Fruit fly (Drosophila melanogaster) whole organism, prepupa: Measurements from ENCODE around the gene Hecw.

Experiments used
- Blimp-1 ChIP-seq: fragments of 200-800 bp; sonication (Bioruptor generic); optimal IDR thresholded peaks from 3 replicates; lab custom pipeline; 2017; ENCODE audit warnings: missing biosample characterization, missing genetic modification characterization, mild to moderate bottlenecking, moderate library complexity, missing genetic modification reagents
- CG10631 ChIP-seq: fragments of 200-800 bp; sonication (Bioruptor generic); optimal IDR thresholded peaks from 2 replicates; lab custom pipeline; 2016; ENCODE audit warnings: missing biosample characterization, missing genetic modification characterization
- CG10669 ChIP-seq: fragments of 200-800 bp; sonication (Bioruptor generic); optimal IDR thresholded peaks from 3 replicates; lab custom pipeline; 2018; ENCODE audit warnings: missing biosample characterization, mild to moderate bottlenecking, missing genetic modification characterization, moderate library complexity
- CG11294 ChIP-seq: fragments of 200-800 bp; sonication (Bioruptor generic); IDR thresholded peaks from 2 replicates; pipeline ENCODE4 v1.3.6; 2022; ENCODE audit warnings: missing biosample characterization, missing genetic modification characterization
- CG11902 ChIP-seq: fragments of 200-800 bp; sonication (Bioruptor generic); optimal IDR thresholded peaks from 3 replicates; lab custom pipeline; 2016; ENCODE audit warnings: missing biosample characterization, missing genetic modification characterization
- CG15336 ChIP-seq: fragments of 200-800 bp; sonication (Bioruptor generic); IDR thresholded peaks from 2 replicates; pipeline ENCODE4 v1.3.6; 2022; ENCODE audit warnings: missing biosample characterization, missing genetic modification characterization
- CG1621 ChIP-seq: fragments of 200-800 bp; sonication (Bioruptor generic); optimal IDR thresholded peaks from 3 replicates; lab custom pipeline; 2018; ENCODE audit warnings: missing biosample characterization, mild to moderate bottlenecking, missing genetic modification characterization
- CG16779 ChIP-seq: fragments of 200-800 bp; sonication (Bioruptor generic); optimal IDR thresholded peaks from 3 replicates; lab custom pipeline; 2017; ENCODE audit warnings: missing biosample characterization, mild to moderate bottlenecking, missing genetic modification characterization
- CG31627 ChIP-seq: fragments of 200-800 bp; sonication (Bioruptor generic); optimal IDR thresholded peaks from 3 replicates; lab custom pipeline; 2016; ENCODE audit warnings: missing biosample characterization, missing genetic modification characterization
- CG32006 ChIP-seq: fragments of 200-800 bp; sonication (Bioruptor generic); optimal IDR thresholded peaks from 3 replicates; lab custom pipeline; 2017; ENCODE audit warnings: missing biosample characterization, mild to moderate bottlenecking, missing genetic modification characterization
- CG34406 ChIP-seq: fragments of 200-800 bp; sonication (Bioruptor generic); optimal IDR thresholded peaks from 3 replicates; lab custom pipeline; 2016; ENCODE audit warnings: missing biosample characterization, missing genetic modification characterization
- CG3919 ChIP-seq: fragments of 200-800 bp; sonication (Bioruptor generic); optimal IDR thresholded peaks from 3 replicates; lab custom pipeline; 2016; ENCODE audit warnings: missing biosample characterization, missing genetic modification characterization
- CG6163 ChIP-seq: fragments of 200-800 bp; sonication (Bioruptor generic); IDR thresholded peaks from 3 replicates; pipeline ENCODE4 v1.3.6; 2022; ENCODE audit warnings: missing biosample characterization, missing genetic modification characterization
- CG6792 ChIP-seq: fragments of 200-800 bp; sonication (Bioruptor generic); optimal IDR thresholded peaks from 3 replicates; lab custom pipeline; 2016; ENCODE audit warnings: missing biosample characterization, missing genetic modification characterization
- CG6808 ChIP-seq: fragments of 200-800 bp; sonication (Bioruptor generic); optimal IDR thresholded peaks from 3 replicates; lab custom pipeline; 2017; ENCODE audit warnings: missing biosample characterization, missing genetic modification characterization, mild to moderate bottlenecking, moderate library complexity, missing genetic modification reagents
- CG8119 ChIP-seq: fragments of 200-800 bp; sonication (Bioruptor generic); IDR thresholded peaks from 3 replicates; pipeline ENCODE4 v1.3.6; 2022; ENCODE audit warnings: missing biosample characterization, missing genetic modification characterization
- CG8319 ChIP-seq: fragments of 200-800 bp; sonication (Bioruptor generic); optimal IDR thresholded peaks from 3 replicates; lab custom pipeline; 2016; ENCODE audit warnings: missing biosample characterization, missing genetic modification characterization
- CG8632 ChIP-seq: fragments of 200-800 bp; sonication (Bioruptor generic); optimal IDR thresholded peaks from 3 replicates; lab custom pipeline; 2016; ENCODE audit warnings: missing biosample characterization, missing genetic modification characterization
- CG9139 ChIP-seq: fragments of 200-800 bp; sonication (Bioruptor generic); optimal IDR thresholded peaks from 3 replicates; lab custom pipeline; 2017; ENCODE audit warnings: missing biosample characterization, mild to moderate bottlenecking, missing genetic modification characterization
- Eip78C ChIP-seq: fragments of 200-800 bp; sonication (Bioruptor generic); peaks from one replicate; lab custom pipeline; 2016; ENCODE audit warnings: missing biosample characterization, missing genetic modification characterization
- Eip93F ChIP-seq: fragments of 200-800 bp; sonication (Bioruptor generic); optimal IDR thresholded peaks from 2 replicates; lab custom pipeline; 2016; ENCODE audit warnings: missing biosample characterization, mild to moderate bottlenecking, missing genetic modification characterization
- Ets21C ChIP-seq: fragments of 200-800 bp; sonication (Bioruptor generic); optimal IDR thresholded peaks from 3 replicates; lab custom pipeline; 2016; ENCODE audit warnings: missing biosample characterization, missing genetic modification characterization
- Ets96B ChIP-seq: fragments of 200-800 bp; optimal IDR thresholded peaks from 2 replicates; lab custom pipeline; 2019; ENCODE audit warnings: missing biosample characterization, mild to moderate bottlenecking, missing genetic modification characterization, moderate library complexity
- Gug ChIP-seq: fragments of 200-800 bp; sonication (Bioruptor generic); IDR thresholded peaks from 2 replicates; pipeline ENCODE4 v1.3.6; 2022; ENCODE audit warnings: missing biosample characterization, missing genetic modification characterization
- Hr38 ChIP-seq: sonication (Bioruptor generic); optimal IDR thresholded peaks from 2 replicates; lab custom pipeline; 2016; ENCODE audit warnings: missing biosample characterization, missing genetic modification characterization
- Hr39 ChIP-seq: fragments of 200-800 bp; sonication (Bioruptor generic); optimal IDR thresholded peaks from 2 replicates; lab custom pipeline; 2016; ENCODE audit warnings: missing biosample characterization, missing genetic modification characterization
- Hr4 ChIP-seq: fragments of 200-800 bp; sonication (Bioruptor generic); optimal IDR thresholded peaks from 3 replicates; lab custom pipeline; 2016; ENCODE audit warnings: missing biosample characterization, missing genetic modification characterization
- Lpt ChIP-seq: fragments of 200-800 bp; sonication (Bioruptor generic); optimal IDR thresholded peaks from 3 replicates; lab custom pipeline; 2016; ENCODE audit warnings: missing biosample characterization, missing genetic modification characterization
- OdsH ChIP-seq: fragments of 200-800 bp; sonication (Bioruptor generic); optimal IDR thresholded peaks from 3 replicates; lab custom pipeline; 2016; ENCODE audit warnings: missing biosample characterization, missing genetic modification characterization
- Smox ChIP-seq: fragments of 200-800 bp; sonication (Bioruptor generic); optimal IDR thresholded peaks from 3 replicates; lab custom pipeline; 2016; ENCODE audit warnings: missing biosample characterization, missing genetic modification characterization
- Sox102F ChIP-seq: fragments of 200-800 bp; sonication (Bioruptor generic); optimal IDR thresholded peaks from 2 replicates; lab custom pipeline; 2016; ENCODE audit warnings: missing biosample characterization, mild to moderate bottlenecking, missing genetic modification characterization
- Sox15 ChIP-seq: fragments of 200-800 bp; sonication (Bioruptor generic); optimal IDR thresholded peaks from 3 replicates; lab custom pipeline; 2016; ENCODE audit warnings: missing biosample characterization, missing genetic modification characterization
- achi ChIP-seq: fragments of 200-800 bp; sonication (Bioruptor generic); optimal IDR thresholded peaks from 3 replicates; lab custom pipeline; 2016; ENCODE audit warnings: missing biosample characterization, missing genetic modification characterization
- acj6 ChIP-seq: fragments of 200-800 bp; sonication (Bioruptor generic); optimal IDR thresholded peaks from 3 replicates; lab custom pipeline; 2016; ENCODE audit warnings: missing biosample characterization, missing genetic modification characterization
- dsx ChIP-seq: fragments of 200-800 bp; optimal IDR thresholded peaks from 3 replicates; lab custom pipeline; 2019; ENCODE audit warnings: missing biosample characterization, mild to moderate bottlenecking, missing genetic modification characterization, moderate library complexity; ENCODE audit not compliant: poor library complexity, severe bottlenecking
- eg ChIP-seq: fragments of 200-800 bp; sonication (Bioruptor generic); IDR thresholded peaks from 3 replicates; pipeline ENCODE4 v1.3.6; 2022; ENCODE audit warnings: missing biosample characterization, missing genetic modification characterization
- esn ChIP-seq: fragments of 200-800 bp; sonication (Bioruptor generic); optimal IDR thresholded peaks from 2 replicates; lab custom pipeline; 2016; ENCODE audit warnings: missing biosample characterization, mild to moderate bottlenecking, missing genetic modification characterization, moderate library complexity
- fd85E ChIP-seq: fragments of 200-800 bp; sonication (Bioruptor generic); optimal IDR thresholded peaks from 3 replicates; lab custom pipeline; 2016; ENCODE audit warnings: missing biosample characterization, missing genetic modification characterization
- fkh ChIP-seq: fragments of 200-800 bp; sonication (Bioruptor generic); optimal IDR thresholded peaks from 3 replicates; lab custom pipeline; 2017; ENCODE audit warnings: missing biosample characterization, mild to moderate bottlenecking, missing genetic modification characterization, moderate library complexity
- lz ChIP-seq: fragments of 200-800 bp; sonication (Bioruptor generic); optimal IDR thresholded peaks from 3 replicates; lab custom pipeline; 2016; ENCODE audit warnings: missing biosample characterization, missing genetic modification characterization
- net ChIP-seq: fragments of 200-800 bp; sonication (Bioruptor generic); optimal IDR thresholded peaks from 3 replicates; lab custom pipeline; 2016; ENCODE audit warnings: missing biosample characterization, missing genetic modification characterization
- spab ChIP-seq: fragments of 200-800 bp; sonication (Bioruptor generic); optimal IDR thresholded peaks from 2 replicates; lab custom pipeline; 2017; ENCODE audit warnings: missing biosample characterization, mild to moderate bottlenecking, missing genetic modification characterization, missing genetic modification reagents
- ss ChIP-seq, 2 experiments: fragments of 200-800 bp; sonication (Bioruptor generic); optimal IDR thresholded peaks; 2 replicates in 1 of 2; 3 replicates in 1 of 2; lab custom pipeline; 2017 to 2018; ENCODE audit warnings: mild to moderate bottlenecking in 2 of 2, missing biosample characterization in 2 of 2, missing genetic modification characterization in 2 of 2, moderate library complexity in 1 of 2
- svp ChIP-seq: fragments of 200-800 bp; sonication (Bioruptor generic); peaks from one replicate; lab custom pipeline; 2016; ENCODE audit warnings: missing biosample characterization, missing genetic modification characterization
- topi ChIP-seq: fragments of 200-800 bp; sonication (Bioruptor generic); optimal IDR thresholded peaks from 3 replicates; lab custom pipeline; 2016; ENCODE audit warnings: missing biosample characterization, missing genetic modification characterization
- vri ChIP-seq: fragments of 200-800 bp; sonication (Bioruptor generic); optimal IDR thresholded peaks from 3 replicates; lab custom pipeline; 2016; ENCODE audit warnings: missing biosample characterization, mild to moderate bottlenecking, missing genetic modification characterization

Gene Hecw

DNA sequence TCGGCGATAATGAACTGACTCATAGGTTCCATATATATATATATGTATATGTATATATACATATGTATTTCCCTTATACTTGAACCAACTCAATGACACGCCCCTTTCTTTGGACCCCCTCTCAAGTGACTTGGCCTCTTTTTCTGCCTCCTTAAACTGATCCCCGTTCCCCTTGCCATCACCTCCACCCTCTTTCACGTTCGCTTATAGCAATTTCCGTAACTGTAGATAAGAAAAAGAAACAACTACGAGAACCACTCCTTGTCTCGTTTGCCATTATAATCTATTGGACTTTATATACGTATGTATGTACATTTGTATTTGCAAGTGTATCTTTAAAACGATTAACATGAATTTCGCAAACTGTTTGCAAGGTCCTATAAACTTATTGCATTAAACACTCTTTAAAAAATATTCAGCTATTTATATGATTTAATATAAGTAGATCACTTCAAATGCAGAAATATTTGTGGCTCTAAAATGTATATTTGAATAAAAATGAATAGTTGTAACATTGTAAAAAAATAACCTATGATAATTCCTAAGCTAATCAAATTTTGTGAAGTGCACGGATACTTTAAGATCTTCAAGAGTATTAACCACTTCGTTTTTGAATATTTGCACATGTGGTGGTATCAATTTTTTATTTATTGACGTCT is 26.0 kb upstream of the Hecw start (continued):
- TF ChIP-seq Ets21C (GFP tag; lab: Kevin White, UChicago) (peak; percentile 15), lz (GFP tag; lab: Kevin White, UChicago) (peak; percentile 58), CG9139 (GFP tag; lab: Kevin White, UChicago) (no peak), Sox15 (GFP tag; lab: Kevin White, UChicago) (peak; percentile 27), CG11294 (GFP tag; lab: Robert Waterston, UW) (no peak), CG8319 (GFP tag; lab: Kevin White, UChicago) (peak; percentile 17), CG34406 (GFP tag; lab: Kevin White, UChicago) (peak; percentile 68), Hr39 (GFP tag; lab: Kevin White, UChicago) (peak; percentile 47), CG11902 (peak; percentile 36), OdsH (GFP tag; lab: Kevin White, UChicago) (peak; percentile 65), achi (GFP tag; lab: Kevin White, UChicago) (peak; percentile 32), Blimp-1 (GFP tag; lab: Kevin White, UChicago) (no peak), vri (peak; percentile 26), CG6163 (GFP tag; lab: Robert Waterston, UW) (0 out of 3 replicates have a peak, but pooled peaks have one; percentile 20), Eip78C (peak; percentile 94), Sox102F (GFP tag; lab: Kevin White, UChicago) (peak; percentile 46), CG8119 (GFP tag; lab: Robert Waterston, UW) (peak; percentile 68; the same call in 2 of the 3 replicates), topi (GFP tag; lab: Kevin White, UChicago) (peak; percentile 65), Ets96B (tag; lab: Kevin White, UChicago) (peak; percentile 68), Gug (GFP tag; lab: Robert Waterston, UW) (peak; percentile 45), acj6 (GFP tag; lab: Kevin White, UChicago) (peak; percentile 58)

DNA sequence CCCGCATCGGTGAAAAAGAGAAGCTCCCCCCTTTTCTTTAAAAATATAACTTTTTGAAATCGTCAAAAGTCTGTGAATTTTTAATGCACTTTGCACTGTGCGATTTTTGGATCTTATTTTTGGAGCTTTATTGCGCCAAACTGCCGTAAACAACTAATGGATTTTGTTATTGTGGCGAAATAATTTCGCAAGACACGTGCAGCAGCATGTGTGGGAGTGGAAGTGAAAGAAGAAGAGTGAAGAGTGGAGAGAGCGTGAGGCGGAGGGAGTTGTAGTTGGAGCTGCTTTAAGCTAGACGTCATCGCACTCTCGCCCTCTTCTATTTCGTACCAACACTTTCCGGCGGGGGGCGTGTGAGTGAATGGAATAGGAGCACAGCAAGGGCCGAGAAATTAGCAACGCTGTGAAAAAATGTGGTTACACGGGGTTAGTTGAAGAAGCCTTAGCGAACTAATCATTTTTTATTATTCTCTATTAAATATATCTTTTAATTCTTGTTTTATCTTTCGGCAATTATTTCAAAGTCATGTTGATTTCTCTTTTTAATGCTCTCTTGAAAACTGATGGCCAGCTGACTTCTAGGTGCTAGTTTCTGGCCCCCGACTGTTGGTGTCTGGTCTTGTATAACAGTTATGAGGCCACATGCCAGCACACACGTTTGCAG is 25.2 kb upstream of the Hecw start:
- TF ChIP-seq CG31627 (GFP tag; lab: Kevin White, UChicago) (peak; percentile 33), svp (GFP tag; lab: Kevin White, UChicago) (peak; percentile 75), fd85E (GFP tag; lab: Kevin White, UChicago) (peak; percentile 42), CG1621 (tag; lab: Kevin White, UChicago) (peak; percentile 93), Lpt (GFP tag; lab: Kevin White, UChicago) (peak; percentile 89), CG11902 (peak; percentile 61), CG10669 (peak; percentile 93), Blimp-1 (GFP tag; lab: Kevin White, UChicago) (no peak), fkh (GFP tag; lab: Kevin White, UChicago) (peak; percentile 51), CG8632 (peak; percentile 84), ss (GFP tag; optimal IDR thresholded peaks at IDR 0.05; lab: Kevin White, UChicago) (peak; percentile 94), CG10631 (GFP tag; lab: Kevin White, UChicago) (peak; percentile 94), vri (peak; percentile 54), CG15336 (GFP tag; lab: Robert Waterston, UW) (peak; percentile 97), Hr38 (no peak), OdsH (GFP tag; lab: Kevin White, UChicago) (peak; percentile 92), Sox102F (GFP tag; lab: Kevin White, UChicago) (peak; percentile 59), CG6792 (GFP tag; lab: Kevin White, UChicago) (peak; percentile 88), spab (GFP tag; lab: Kevin White, UChicago) (peak; percentile 93), CG6808 (GFP tag; lab: Kevin White, UChicago) (peak; percentile 95), CG3919 (GFP tag; lab: Kevin White, UChicago) (peak; percentile 91), eg (GFP tag; lab: Robert Waterston, UW) (peak; percentile 94), Eip78C (peak; percentile 95), Ets96B (tag; lab: Kevin White, UChicago) (peak; percentile 94), Smox (peak; percentile 70), Eip93F (GFP tag; lab: Kevin White, UChicago) (peak; percentile 32), Hr39 (GFP tag; lab: Kevin White, UChicago) (peak; percentile 39), dsx (GFP tag; lab: Kevin White, UChicago) (peak; percentile 92), esn (GFP tag; lab: Kevin White, UChicago) (peak; percentile 81), Hr4 (peak; percentile 91), CG32006 (GFP tag; lab: Kevin White, UChicago) (peak; percentile 98), CG16779 (tag; lab: Kevin White, UChicago) (peak; percentile 94), Ets21C (GFP tag; lab: Kevin White, UChicago) (peak; percentile 50), net (GFP tag; lab: Kevin White, UChicago) (peak; percentile 89)
